Fruit fly (Drosophila melanogaster): ENCODE measurements around the gene Srlp.

The Srlp gene

dm6 chr3R:12459879-12460522 is 26.1 kb downstream of the Srlp start, which contains the start of the genes CG5961 and Polr3C (continued):
- TF ChIP-seq PHDP (tag; optimal IDR thresholded peaks at IDR 0.05) (no peak), B-H1 (GFP tag; IDR thresholded peaks at IDR 0.05) (no peak), cato (GFP tag; optimal IDR thresholded peaks at IDR 0.05; ENCODE audit: borderline replicate concordance) (no peak), CG18599 (GFP tag; optimal IDR thresholded peaks at IDR 0.05) (no peak), sc (optimal IDR thresholded peaks at IDR 0.05) (no peak), sc (GFP tag; optimal IDR thresholded peaks at IDR 0.05) (no peak), trem (tag; optimal IDR thresholded peaks at IDR 0.05) (peak; percentile 61), CG8290 (GFP tag; optimal IDR thresholded peaks at IDR 0.05) (no peak), CG8290 (tag; optimal IDR thresholded peaks at IDR 0.05) (no peak), odd (GFP tag; optimal IDR thresholded peaks at IDR 0.05) (no peak), Ravus (GFP tag; IDR thresholded peaks at IDR 0.05) (no peak), CG18764 (GFP tag; optimal IDR thresholded peaks at IDR 0.05) (no peak), ind (GFP tag; optimal IDR thresholded peaks at IDR 0.05) (no peak), mam (GFP tag; optimal IDR thresholded peaks at IDR 0.05) (no peak), CG6272 (GFP tag; IDR thresholded peaks at IDR 0.05) (no peak), zfh1 (GFP tag; IDR thresholded peaks at IDR 0.05) (no peak), disco-r (GFP tag; optimal IDR thresholded peaks at IDR 0.05) (no peak), tx (GFP tag; optimal IDR thresholded peaks at IDR 0.05) (no peak), Med (GFP tag) (peak; percentile 74), Dref (GFP tag; IDR thresholded peaks at IDR 0.05) (peak; percentile 56), CG6791 (GFP tag; IDR thresholded peaks at IDR 0.05; ENCODE audit: partially characterized antibody) (0 out of 3 replicates have a peak, but pooled peaks have one; percentile 19), Stat92E (GFP tag; optimal IDR thresholded peaks at IDR 0.05) (peak in 1 of 3 experiments; percentile 20), lola (GFP tag; optimal IDR thresholded peaks at IDR 0.05) (no peak), CG11247 (GFP tag; IDR thresholded peaks at IDR 0.05) (no peak), sr (GFP tag; IDR thresholded peaks at IDR 0.05) (no peak), CG4617 (GFP tag; optimal IDR thresholded peaks at IDR 0.05; ENCODE audit: borderline replicate concordance) (peak; percentile 10), CG7786 (GFP tag; optimal IDR thresholded peaks at IDR 0.05) (no peak), Lpt (GFP tag; optimal IDR thresholded peaks at IDR 0.05) (no peak), CG7372 (GFP tag; IDR thresholded peaks at IDR 0.05) (no peak), B-H2 (GFP tag; optimal IDR thresholded peaks at IDR 0.05) (no peak), CG8944 (GFP tag; optimal IDR thresholded peaks at IDR 0.05) (no peak), repo (GFP tag; optimal IDR thresholded peaks at IDR 0.05) (no peak), slp2 (GFP tag; optimal IDR thresholded peaks at IDR 0.05) (no peak), crp (GFP tag; optimal IDR thresholded peaks at IDR 0.05) (peak; percentile 18 to 93), lmd (GFP tag; IDR thresholded peaks at IDR 0.05) (no peak), Hr3 (GFP tag; optimal IDR thresholded peaks at IDR 0.05) (no peak), org-1 (GFP tag; optimal IDR thresholded peaks at IDR 0.05) (no peak), CG1792 (GFP tag; optimal IDR thresholded peaks at IDR 0.05) (no peak), en (GFP tag; optimal IDR thresholded peaks at IDR 0.05) (no peak), Hmr (GFP tag; optimal IDR thresholded peaks at IDR 0.05) (no peak), gcm (GFP tag; optimal IDR thresholded peaks at IDR 0.05) (no peak), CG17359 (tag; optimal IDR thresholded peaks at IDR 0.05) (no peak), CG8388 (GFP tag; optimal IDR thresholded peaks at IDR 0.05) (no peak), eve (GFP tag; optimal IDR thresholded peaks at IDR 0.05) (no peak), GATAe (GFP tag; conservative IDR thresholded peaks at IDR 0.05) (no peak), BtbVII (GFP tag; optimal IDR thresholded peaks at IDR 0.05) (no peak), CG11398 (GFP tag; optimal IDR thresholded peaks at IDR 0.05) (no peak), jing (GFP tag; optimal IDR thresholded peaks at IDR 0.05) (no peak), vfl (GFP tag; optimal IDR thresholded peaks at IDR 0.05) (no peak), maf-S (GFP tag; optimal IDR thresholded peaks at IDR 0.05) (no peak), CG33557 (GFP tag; optimal IDR thresholded peaks at IDR 0.05) (no peak)
